Worm (Caenorhabditis elegans) whole organism, L3 larva: ENCODE measurements around the gene cyp-14A3.

Experiments
- ama-1 ChIP-seq: fragments of 150-350 bp; optimal IDR thresholded peaks from 2 replicates; lab custom pipeline; 2018
- ceh-16 ChIP-seq: sonication (generic microtip); optimal IDR thresholded peaks from 2 replicates; lab custom pipeline; 2017; ENCODE audit warnings: missing biosample characterization, missing genetic modification characterization
- ceh-9 ChIP-seq: sonication (generic microtip); optimal IDR thresholded peaks from 2 replicates; lab custom pipeline; 2018; ENCODE audit warnings: missing biosample characterization, missing genetic modification characterization
- fkh-2 ChIP-seq: fragments of 150-350 bp; optimal IDR thresholded peaks from 2 replicates; lab custom pipeline; 2014; ENCODE audit warnings: missing biosample characterization, missing genetic modification reagents, missing genetic modification characterization
- jun-1 ChIP-seq: fragments of 150-350 bp; optimal IDR thresholded peaks from 2 replicates; lab custom pipeline; 2014; ENCODE audit warnings: missing biosample characterization, missing genetic modification reagents, missing genetic modification characterization
- nhr-11 ChIP-seq: fragments of 150-350 bp; optimal IDR thresholded peaks from 2 replicates; lab custom pipeline; 2014; ENCODE audit warnings: missing biosample characterization, missing genetic modification characterization
- nhr-28 ChIP-seq: fragments of 150-350 bp; optimal IDR thresholded peaks from 2 replicates; lab custom pipeline; 2014; ENCODE audit warnings: missing biosample characterization, missing genetic modification characterization
- nhr-77 ChIP-seq: fragments of 150-350 bp; optimal IDR thresholded peaks from 2 replicates; lab custom pipeline; 2014; ENCODE audit warnings: missing biosample characterization, missing genetic modification characterization
- snpc-4 ChIP-seq: fragments of 150-350 bp; optimal IDR thresholded peaks from 2 replicates; lab custom pipeline; 2014; ENCODE audit warnings: missing biosample characterization, missing genetic modification characterization

DNA sequence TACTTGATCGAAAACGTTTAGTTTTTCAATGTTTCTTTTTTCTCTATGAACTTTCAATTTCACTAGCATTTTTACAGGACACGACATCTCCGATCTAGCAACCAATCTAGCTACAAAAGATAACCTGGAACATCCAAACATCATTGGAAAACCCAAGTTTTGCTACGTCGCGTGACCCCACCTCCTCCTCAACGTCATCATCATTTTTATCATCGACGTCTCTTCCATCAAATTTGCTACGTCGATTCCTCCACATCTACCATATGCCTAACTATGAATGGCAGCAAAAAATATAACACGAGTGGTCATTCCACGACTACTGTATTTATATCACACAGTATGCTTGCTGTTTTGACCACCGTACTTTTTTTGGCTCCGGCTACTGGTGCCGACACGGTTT is 48.9 kb upstream of the cyp-14A3 start, which contains the start of gene F46G10.2:
- TF ChIP-seq snpc-4 (tag; lab: Kevin White, UChicago) (no peak), nhr-28 (no peak), jun-1 (tag; lab: Kevin White, UChicago) (no peak), ceh-16 (tag; lab: Kevin White, UChicago) (no peak), nhr-77 (tag; lab: Kevin White, UChicago) (no peak), fkh-2 (tag; lab: Kevin White, UChicago) (no peak), ceh-9 (tag; lab: Kevin White, UChicago) (no peak), nhr-11 (no peak), ama-1 (lab: Kevin White, UChicago) (peak; percentile 58)
